Fruit fly (Drosophila melanogaster): ENCODE measurements around the gene Calx.

Calx gene

DNA sequence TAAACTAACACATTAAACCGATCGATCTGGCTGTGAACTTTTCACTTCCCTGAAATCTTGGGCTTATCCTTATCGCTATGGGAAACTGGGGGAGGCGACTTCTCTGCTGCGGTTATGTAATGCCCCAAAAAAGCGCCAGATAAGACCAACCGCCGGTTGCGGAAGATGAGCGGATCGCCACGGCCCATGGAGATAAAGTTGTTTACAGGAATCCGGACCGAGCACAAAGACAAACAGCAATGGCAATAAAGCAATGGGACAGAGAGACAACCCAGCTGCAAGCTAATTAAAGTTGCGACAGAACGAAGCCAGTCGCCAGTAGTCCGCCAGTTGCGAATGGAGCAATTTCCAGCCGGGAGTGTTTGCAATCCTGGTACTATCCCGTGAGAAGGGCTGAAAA is 37.7 kb downstream of the Calx start, which contains the start of gene CG5697 (continued):
- no peak for TF ChIP-seq sim (GFP tag; IDR thresholded peaks at IDR 0.05)
- TF ChIP-seq chinmo (GFP tag; IDR thresholded peaks at IDR 0.05; ENCODE audit: partially characterized antibody) = no peak
- no peak for TF ChIP-seq cad (GFP tag; optimal IDR thresholded peaks at IDR 0.05)
- TF ChIP-seq seq (GFP tag; IDR thresholded peaks at IDR 0.05) = peak; percentile 32; the same call in 1 of the 2 replicates
- no peak for TF ChIP-seq CG11504 (tag; optimal IDR thresholded peaks at IDR 0.05)
- TF ChIP-seq eve (GFP tag; optimal IDR thresholded peaks at IDR 0.05) = no peak
- TF ChIP-seq Oaz (GFP tag; IDR thresholded peaks at IDR 0.05) = no peak
- no peak for TF ChIP-seq ase (GFP tag; IDR thresholded peaks at IDR 0.05)
- TF ChIP-seq CG13296 (GFP tag; optimal IDR thresholded peaks at IDR 0.05) = peak; percentile 26
- TF ChIP-seq Bteb2 (GFP tag; optimal IDR thresholded peaks at IDR 0.05) = no peak

DNA sequence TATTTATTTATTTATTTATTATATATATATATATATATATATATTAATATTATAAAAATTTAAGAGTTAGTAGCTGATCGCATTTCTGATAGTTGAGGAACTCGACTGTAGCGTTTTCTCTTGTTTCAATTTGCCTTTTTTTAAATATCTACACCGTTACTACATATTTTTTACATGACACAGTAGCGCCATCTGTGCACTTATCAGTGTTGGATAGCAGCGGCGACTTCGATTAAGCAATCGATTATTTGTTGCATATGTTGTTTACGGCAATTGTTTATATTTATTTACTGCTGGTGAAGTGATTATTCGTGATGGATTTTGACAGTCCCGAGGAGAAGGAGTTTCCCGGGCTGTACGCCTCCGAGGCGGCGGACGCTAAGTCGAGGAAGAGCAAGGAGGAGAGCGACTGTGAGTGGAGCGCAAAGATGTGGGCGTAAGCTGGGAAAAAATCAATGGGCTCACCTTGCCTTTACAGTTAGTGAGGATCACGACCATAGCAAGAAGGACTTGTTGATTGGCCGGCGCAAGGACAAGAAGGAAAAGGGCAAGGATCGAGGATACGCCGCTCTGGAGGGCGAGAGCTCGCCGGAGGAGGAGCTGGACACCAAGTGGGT is 39.6 kb downstream of the Calx start, which contains the start of gene Rlip:
Rlip (plus strand) TSS at position 221 of the 617 bp plus-strand sequence.
- peak; percentile 82 for TF ChIP-seq Rfx (GFP tag; IDR thresholded peaks at IDR 0.05)
- TF ChIP-seq Dek (tag; optimal IDR thresholded peaks at IDR 0.05) = peak; percentile 14
- peak; percentile 49 for TF ChIP-seq CG1792 (GFP tag; optimal IDR thresholded peaks at IDR 0.05)
- no peak for TF ChIP-seq Hand (GFP tag; optimal IDR thresholded peaks at IDR 0.05)
- peak; percentile 43; the same call in 1 of the 3 replicates for TF ChIP-seq CG17361 (GFP tag; IDR thresholded peaks at IDR 0.05)
- TF ChIP-seq CG1603 (tag; optimal IDR thresholded peaks at IDR 0.05) = peak; percentile 75
- TF ChIP-seq Doc2 (GFP tag; IDR thresholded peaks at IDR 0.05) = no peak
- no peak for TF ChIP-seq rib (GFP tag; IDR thresholded peaks at IDR 0.05)
- TF ChIP-seq ssp (GFP tag; IDR thresholded peaks at IDR 0.05) = peak; percentile 60
- TF ChIP-seq caup (GFP tag; optimal IDR thresholded peaks at IDR 0.05; ENCODE audit: severe bottlenecking) = peak; percentile 56
- TF ChIP-seq CG14441 (GFP tag; IDR thresholded peaks at IDR 0.05) = 0 out of 2 replicates have a peak, but pooled peaks have one; percentile 18
- TF ChIP-seq ham (GFP tag; IDR thresholded peaks at IDR 0.05) = no peak
- peak; percentile 46 for TF ChIP-seq CG2712 (tag; optimal IDR thresholded peaks at IDR 0.05)
- TF ChIP-seq ttk (GFP tag; IDR thresholded peaks at IDR 0.05) = no peak; the same call in 1 of the 2 replicates
- no peak for TF ChIP-seq NC2α (GFP tag; optimal IDR thresholded peaks at IDR 0.05)
- no peak for TF ChIP-seq CoRest (tag; optimal IDR thresholded peaks at IDR 0.05)
- TF ChIP-seq usp (GFP tag; optimal IDR thresholded peaks at IDR 0.05) = no peak
- TF ChIP-seq Abd-B (GFP tag; optimal IDR thresholded peaks at IDR 0.05) = peak; percentile 48
- TF ChIP-seq zen2 (GFP tag; IDR thresholded peaks at IDR 0.05; ENCODE audit: partially characterized antibody) = peak; percentile 48
- TF ChIP-seq CG2875 (GFP tag; optimal IDR thresholded peaks at IDR 0.05) = no peak
- no peak for TF ChIP-seq CG17568 (GFP tag; optimal IDR thresholded peaks at IDR 0.05)
- TF ChIP-seq nerfin-2 (GFP tag; IDR thresholded peaks at IDR 0.05; ENCODE audit: partially characterized antibody) = peak; percentile 37; the same call in 1 of the 2 replicates
- TF ChIP-seq MBD-R2 (GFP tag; IDR thresholded peaks at IDR 0.05) = peak; percentile 93
- TF ChIP-seq gcm (GFP tag; optimal IDR thresholded peaks at IDR 0.05) = no peak
- TF ChIP-seq CG31441 (GFP tag; IDR thresholded peaks at IDR 0.05) = no peak
- TF ChIP-seq gsb-n (tag; optimal IDR thresholded peaks at IDR 0.05) = no peak
- TF ChIP-seq abd-A (tag; optimal IDR thresholded peaks at IDR 0.05) = no peak
- TF ChIP-seq sug (tag; optimal IDR thresholded peaks at IDR 0.05) = peak; percentile 56
- TF ChIP-seq mirr (GFP tag; optimal IDR thresholded peaks at IDR 0.05) = peak; percentile 4
- TF ChIP-seq CG8765 (GFP tag; IDR thresholded peaks at IDR 0.05) = no peak
- TF ChIP-seq HmgD (GFP tag; optimal IDR thresholded peaks at IDR 0.05) = peak; percentile 38
- no peak for TF ChIP-seq D (optimal IDR thresholded peaks at IDR 0.05)
- no peak for TF ChIP-seq D (GFP tag; optimal IDR thresholded peaks at IDR 0.05)
- no peak for TF ChIP-seq gce (GFP tag; IDR thresholded peaks at IDR 0.05)
- TF ChIP-seq cwo (GFP tag; optimal IDR thresholded peaks at IDR 0.05) = no peak
- TF ChIP-seq hkb (optimal IDR thresholded peaks at IDR 0.05) = peak; percentile 8
- 0 out of 2 replicates have a peak, but pooled peaks have one; percentile 31 for TF ChIP-seq hkb (GFP tag; IDR thresholded peaks at IDR 0.05)
- no peak for TF ChIP-seq CG15479 (GFP tag; optimal IDR thresholded peaks at IDR 0.05)
- TF ChIP-seq Chrac-16 (GFP tag; optimal IDR thresholded peaks at IDR 0.05) = peak; percentile 39
- TF ChIP-seq ken (GFP tag; IDR thresholded peaks at IDR 0.05) = peak; percentile 55; the same call in 2 of the 3 replicates
